Fruit fly (Drosophila melanogaster): ENCODE data around the gene CG12105.
A peak's percentile ranks its signal among the peaks of the same experiment; 100 is the strongest.

Gene CG12105

dm6 chr3L:1579169-1579853, 36.3 kb downstream of the CG12105 start (continued):
- TF ChIP-seq acj6 (GFP tag; optimal IDR thresholded peaks at IDR 0.05) (peak; percentile 29), Hr39 (GFP tag; optimal IDR thresholded peaks at IDR 0.05) (peak; percentile 18), CG4318 (GFP tag; optimal IDR thresholded peaks at IDR 0.05) (no peak), Gug (GFP tag; IDR thresholded peaks at IDR 0.05) (no peak), Blimp-1 (GFP tag; optimal IDR thresholded peaks at IDR 0.05) (no peak), fd85E (GFP tag; optimal IDR thresholded peaks at IDR 0.05) (no peak), fkh (GFP tag; optimal IDR thresholded peaks at IDR 0.05) (peak; percentile 98), CG31627 (GFP tag; optimal IDR thresholded peaks at IDR 0.05) (peak; percentile 15), Sox15 (GFP tag; optimal IDR thresholded peaks at IDR 0.05) (no peak), CG6808 (GFP tag; optimal IDR thresholded peaks at IDR 0.05) (no peak), topi (GFP tag; optimal IDR thresholded peaks at IDR 0.05) (no peak), salr (GFP tag; optimal IDR thresholded peaks at IDR 0.05) (peak in 1 of 2 experiments; percentile 16), Eip93F (GFP tag; optimal IDR thresholded peaks at IDR 0.05) (no peak), Eip75B (GFP tag; optimal IDR thresholded peaks at IDR 0.05) (peak; percentile 56), Hr4 (GFP tag; optimal IDR thresholded peaks at IDR 0.05) (peak; percentile 53), Ets21C (GFP tag; optimal IDR thresholded peaks at IDR 0.05) (no peak), CG34406 (GFP tag; optimal IDR thresholded peaks at IDR 0.05) (peak; percentile 41), CG10631 (GFP tag; optimal IDR thresholded peaks at IDR 0.05) (peak; percentile 26), ss (GFP tag; optimal IDR thresholded peaks at IDR 0.05) (no peak), Ets96B (tag; optimal IDR thresholded peaks at IDR 0.05) (peak; percentile 43), CG10669 (GFP tag; optimal IDR thresholded peaks at IDR 0.05) (peak; percentile 39), dac (GFP tag; optimal IDR thresholded peaks at IDR 0.05) (peak; percentile 15), CG11294 (GFP tag; IDR thresholded peaks at IDR 0.05) (no peak), eg (GFP tag; IDR thresholded peaks at IDR 0.05) (no peak), vri (GFP tag; optimal IDR thresholded peaks at IDR 0.05) (peak; percentile 20), achi (GFP tag; optimal IDR thresholded peaks at IDR 0.05) (peak; percentile 50), CG3032 (tag; optimal IDR thresholded peaks at IDR 0.05) (peak; percentile 12), spab (GFP tag; optimal IDR thresholded peaks at IDR 0.05) (peak; percentile 18), Smox (GFP tag; optimal IDR thresholded peaks at IDR 0.05) (no peak), lz (GFP tag; optimal IDR thresholded peaks at IDR 0.05) (peak; percentile 37), Sox14 (GFP tag; optimal IDR thresholded peaks at IDR 0.05) (peak; percentile 55), net (GFP tag; optimal IDR thresholded peaks at IDR 0.05) (peak; percentile 22), CG11762 (GFP tag; optimal IDR thresholded peaks at IDR 0.05; ENCODE audit: insufficient read depth) (peak; percentile 10), CG32006 (GFP tag; optimal IDR thresholded peaks at IDR 0.05) (peak; percentile 60), CG1621 (tag; optimal IDR thresholded peaks at IDR 0.05) (peak; percentile 12), CG6276 (GFP tag; optimal IDR thresholded peaks at IDR 0.05) (no peak), CG11902 (GFP tag; optimal IDR thresholded peaks at IDR 0.05) (no peak), fd59A (GFP tag; optimal IDR thresholded peaks at IDR 0.05) (no peak)

- TF ChIP-seq Hr4 (GFP tag; optimal IDR thresholded peaks at IDR 0.05) (peak; percentile 1), svp (GFP tag) (peak; percentile 61), Ets96B (tag; optimal IDR thresholded peaks at IDR 0.05) (no peak), fkh (GFP tag; optimal IDR thresholded peaks at IDR 0.05) (peak; percentile 64), CG8119 (GFP tag; IDR thresholded peaks at IDR 0.05) (0 out of 3 replicates have a peak, but pooled peaks have one; percentile 16), CG6163 (GFP tag; IDR thresholded peaks at IDR 0.05) (peak; percentile 33; the same call in 1 of the 3 replicates), achi (GFP tag; optimal IDR thresholded peaks at IDR 0.05) (peak; percentile 19), CG11762 (GFP tag; optimal IDR thresholded peaks at IDR 0.05; ENCODE audit: insufficient read depth) (no peak), CG3919 (GFP tag; optimal IDR thresholded peaks at IDR 0.05) (peak; percentile 5), Eip78C (GFP tag) (peak; percentile 52), vri (GFP tag; optimal IDR thresholded peaks at IDR 0.05) (no peak)
These were observed 37.1 kb downstream of the CG12105 start for dm6 chr3L:1578391-1578948.

Measured in whole organism, prepupa.